Fruit fly (Drosophila melanogaster) whole organism, prepupa: ENCODE measurements around the gene CG31915.

Experiments used
- Blimp-1 ChIP-seq: fragments of 200-800 bp; sonication (Bioruptor generic); optimal IDR thresholded peaks from 3 replicates; lab custom pipeline; 2017; ENCODE audit warnings: missing biosample characterization, missing genetic modification characterization, mild to moderate bottlenecking, moderate library complexity, missing genetic modification reagents
- CG10669 ChIP-seq: fragments of 200-800 bp; sonication (Bioruptor generic); optimal IDR thresholded peaks from 3 replicates; lab custom pipeline; 2018; ENCODE audit warnings: missing biosample characterization, mild to moderate bottlenecking, missing genetic modification characterization, moderate library complexity
- CG11294 ChIP-seq: fragments of 200-800 bp; sonication (Bioruptor generic); IDR thresholded peaks from 2 replicates; pipeline ENCODE4 v1.3.6; 2022; ENCODE audit warnings: missing biosample characterization, missing genetic modification characterization
- CG11762 ChIP-seq: fragments of 200-800 bp; sonication (Bioruptor generic); optimal IDR thresholded peaks from 3 replicates; lab custom pipeline; 2016; ENCODE audit warnings: missing biosample characterization, missing genetic modification characterization; ENCODE audit not compliant: insufficient read depth
- CG11902 ChIP-seq: fragments of 200-800 bp; sonication (Bioruptor generic); optimal IDR thresholded peaks from 3 replicates; lab custom pipeline; 2016; ENCODE audit warnings: missing biosample characterization, missing genetic modification characterization
- CG15336 ChIP-seq: fragments of 200-800 bp; sonication (Bioruptor generic); IDR thresholded peaks from 2 replicates; pipeline ENCODE4 v1.3.6; 2022; ENCODE audit warnings: missing biosample characterization, missing genetic modification characterization
- CG1621 ChIP-seq: fragments of 200-800 bp; sonication (Bioruptor generic); optimal IDR thresholded peaks from 3 replicates; lab custom pipeline; 2018; ENCODE audit warnings: missing biosample characterization, mild to moderate bottlenecking, missing genetic modification characterization
- CG16779 ChIP-seq: fragments of 200-800 bp; sonication (Bioruptor generic); optimal IDR thresholded peaks from 3 replicates; lab custom pipeline; 2017; ENCODE audit warnings: missing biosample characterization, mild to moderate bottlenecking, missing genetic modification characterization
- CG32006 ChIP-seq: fragments of 200-800 bp; sonication (Bioruptor generic); optimal IDR thresholded peaks from 3 replicates; lab custom pipeline; 2017; ENCODE audit warnings: missing biosample characterization, mild to moderate bottlenecking, missing genetic modification characterization
- CG34406 ChIP-seq: fragments of 200-800 bp; sonication (Bioruptor generic); optimal IDR thresholded peaks from 3 replicates; lab custom pipeline; 2016; ENCODE audit warnings: missing biosample characterization, missing genetic modification characterization
- CG3919 ChIP-seq: fragments of 200-800 bp; sonication (Bioruptor generic); optimal IDR thresholded peaks from 3 replicates; lab custom pipeline; 2016; ENCODE audit warnings: missing biosample characterization, missing genetic modification characterization
- CG4318 ChIP-seq: fragments of 200-800 bp; sonication (Bioruptor generic); optimal IDR thresholded peaks from 3 replicates; lab custom pipeline; 2017; ENCODE audit warnings: missing biosample characterization, mild to moderate bottlenecking, missing genetic modification characterization
- CG6276 ChIP-seq: fragments of 200-800 bp; sonication (Bioruptor generic); optimal IDR thresholded peaks from 2 replicates; lab custom pipeline; 2017; ENCODE audit warnings: missing biosample characterization, mild to moderate bottlenecking, missing genetic modification characterization
- CG6792 ChIP-seq: fragments of 200-800 bp; sonication (Bioruptor generic); optimal IDR thresholded peaks from 3 replicates; lab custom pipeline; 2016; ENCODE audit warnings: missing biosample characterization, missing genetic modification characterization
- CG6808 ChIP-seq: fragments of 200-800 bp; sonication (Bioruptor generic); optimal IDR thresholded peaks from 3 replicates; lab custom pipeline; 2017; ENCODE audit warnings: missing biosample characterization, missing genetic modification characterization, mild to moderate bottlenecking, moderate library complexity, missing genetic modification reagents
- CG6854 ChIP-seq: fragments of 200-800 bp; sonication (Bioruptor generic); optimal IDR thresholded peaks from 2 replicates; lab custom pipeline; 2017; ENCODE audit warnings: missing biosample characterization, mild to moderate bottlenecking, missing genetic modification characterization
- CG8119 ChIP-seq: fragments of 200-800 bp; sonication (Bioruptor generic); IDR thresholded peaks from 3 replicates; pipeline ENCODE4 v1.3.6; 2022; ENCODE audit warnings: missing biosample characterization, missing genetic modification characterization
- CG8319 ChIP-seq: fragments of 200-800 bp; sonication (Bioruptor generic); optimal IDR thresholded peaks from 3 replicates; lab custom pipeline; 2016; ENCODE audit warnings: missing biosample characterization, missing genetic modification characterization
- CG8632 ChIP-seq: fragments of 200-800 bp; sonication (Bioruptor generic); optimal IDR thresholded peaks from 3 replicates; lab custom pipeline; 2016; ENCODE audit warnings: missing biosample characterization, missing genetic modification characterization
- CG9139 ChIP-seq: fragments of 200-800 bp; sonication (Bioruptor generic); optimal IDR thresholded peaks from 3 replicates; lab custom pipeline; 2017; ENCODE audit warnings: missing biosample characterization, mild to moderate bottlenecking, missing genetic modification characterization
- Eip75B ChIP-seq: fragments of 200-800 bp; sonication (Bioruptor generic); optimal IDR thresholded peaks from 3 replicates; lab custom pipeline; 2016; ENCODE audit warnings: missing biosample characterization, missing genetic modification characterization
- Eip78C ChIP-seq: fragments of 200-800 bp; sonication (Bioruptor generic); peaks from one replicate; lab custom pipeline; 2016; ENCODE audit warnings: missing biosample characterization, missing genetic modification characterization
- Eip93F ChIP-seq: fragments of 200-800 bp; sonication (Bioruptor generic); optimal IDR thresholded peaks from 2 replicates; lab custom pipeline; 2016; ENCODE audit warnings: missing biosample characterization, mild to moderate bottlenecking, missing genetic modification characterization
- Ets21C ChIP-seq: fragments of 200-800 bp; sonication (Bioruptor generic); optimal IDR thresholded peaks from 3 replicates; lab custom pipeline; 2016; ENCODE audit warnings: missing biosample characterization, missing genetic modification characterization
- Ets96B ChIP-seq: fragments of 200-800 bp; optimal IDR thresholded peaks from 2 replicates; lab custom pipeline; 2019; ENCODE audit warnings: missing biosample characterization, mild to moderate bottlenecking, missing genetic modification characterization, moderate library complexity
- Gug ChIP-seq: fragments of 200-800 bp; sonication (Bioruptor generic); IDR thresholded peaks from 2 replicates; pipeline ENCODE4 v1.3.6; 2022; ENCODE audit warnings: missing biosample characterization, missing genetic modification characterization
- Hr39 ChIP-seq: fragments of 200-800 bp; sonication (Bioruptor generic); optimal IDR thresholded peaks from 2 replicates; lab custom pipeline; 2016; ENCODE audit warnings: missing biosample characterization, missing genetic modification characterization
- Hr4 ChIP-seq: fragments of 200-800 bp; sonication (Bioruptor generic); optimal IDR thresholded peaks from 3 replicates; lab custom pipeline; 2016; ENCODE audit warnings: missing biosample characterization, missing genetic modification characterization
- Lpt ChIP-seq: fragments of 200-800 bp; sonication (Bioruptor generic); optimal IDR thresholded peaks from 3 replicates; lab custom pipeline; 2016; ENCODE audit warnings: missing biosample characterization, missing genetic modification characterization
- Met ChIP-seq: fragments of 200-800 bp; sonication (Bioruptor generic); optimal IDR thresholded peaks from 3 replicates; lab custom pipeline; 2016; ENCODE audit warnings: missing biosample characterization, missing genetic modification characterization
- OdsH ChIP-seq: fragments of 200-800 bp; sonication (Bioruptor generic); optimal IDR thresholded peaks from 3 replicates; lab custom pipeline; 2016; ENCODE audit warnings: missing biosample characterization, missing genetic modification characterization
- Smox ChIP-seq: fragments of 200-800 bp; sonication (Bioruptor generic); optimal IDR thresholded peaks from 3 replicates; lab custom pipeline; 2016; ENCODE audit warnings: missing biosample characterization, missing genetic modification characterization
- Sox102F ChIP-seq: fragments of 200-800 bp; sonication (Bioruptor generic); optimal IDR thresholded peaks from 2 replicates; lab custom pipeline; 2016; ENCODE audit warnings: missing biosample characterization, mild to moderate bottlenecking, missing genetic modification characterization
- Sox14 ChIP-seq: fragments of 200-800 bp; sonication (Bioruptor generic); optimal IDR thresholded peaks from 3 replicates; lab custom pipeline; 2016; ENCODE audit warnings: missing biosample characterization, missing genetic modification characterization
- Sox15 ChIP-seq: fragments of 200-800 bp; sonication (Bioruptor generic); optimal IDR thresholded peaks from 3 replicates; lab custom pipeline; 2016; ENCODE audit warnings: missing biosample characterization, missing genetic modification characterization
- achi ChIP-seq: fragments of 200-800 bp; sonication (Bioruptor generic); optimal IDR thresholded peaks from 3 replicates; lab custom pipeline; 2016; ENCODE audit warnings: missing biosample characterization, missing genetic modification characterization
- acj6 ChIP-seq: fragments of 200-800 bp; sonication (Bioruptor generic); optimal IDR thresholded peaks from 3 replicates; lab custom pipeline; 2016; ENCODE audit warnings: missing biosample characterization, missing genetic modification characterization
- dac ChIP-seq: fragments of 200-800 bp; sonication (Bioruptor generic); optimal IDR thresholded peaks from 2 replicates; lab custom pipeline; 2017; ENCODE audit warnings: missing biosample characterization, mild to moderate bottlenecking, missing genetic modification characterization
- dsx ChIP-seq: fragments of 200-800 bp; optimal IDR thresholded peaks from 3 replicates; lab custom pipeline; 2019; ENCODE audit warnings: missing biosample characterization, mild to moderate bottlenecking, missing genetic modification characterization, moderate library complexity; ENCODE audit not compliant: poor library complexity, severe bottlenecking
- eg ChIP-seq: fragments of 200-800 bp; sonication (Bioruptor generic); IDR thresholded peaks from 3 replicates; pipeline ENCODE4 v1.3.6; 2022; ENCODE audit warnings: missing biosample characterization, missing genetic modification characterization
- fd59A ChIP-seq: fragments of 200-800 bp; sonication (Bioruptor generic); optimal IDR thresholded peaks from 2 replicates; lab custom pipeline; 2017; ENCODE audit warnings: missing biosample characterization, mild to moderate bottlenecking, missing genetic modification characterization, missing genetic modification reagents
- fkh ChIP-seq: fragments of 200-800 bp; sonication (Bioruptor generic); optimal IDR thresholded peaks from 3 replicates; lab custom pipeline; 2017; ENCODE audit warnings: missing biosample characterization, mild to moderate bottlenecking, missing genetic modification characterization, moderate library complexity
- lz ChIP-seq: fragments of 200-800 bp; sonication (Bioruptor generic); optimal IDR thresholded peaks from 3 replicates; lab custom pipeline; 2016; ENCODE audit warnings: missing biosample characterization, missing genetic modification characterization
- net ChIP-seq: fragments of 200-800 bp; sonication (Bioruptor generic); optimal IDR thresholded peaks from 3 replicates; lab custom pipeline; 2016; ENCODE audit warnings: missing biosample characterization, missing genetic modification characterization
- spab ChIP-seq: fragments of 200-800 bp; sonication (Bioruptor generic); optimal IDR thresholded peaks from 2 replicates; lab custom pipeline; 2017; ENCODE audit warnings: missing biosample characterization, mild to moderate bottlenecking, missing genetic modification characterization, missing genetic modification reagents
- svp ChIP-seq: fragments of 200-800 bp; sonication (Bioruptor generic); peaks from one replicate; lab custom pipeline; 2016; ENCODE audit warnings: missing biosample characterization, missing genetic modification characterization
- vri ChIP-seq: fragments of 200-800 bp; sonication (Bioruptor generic); optimal IDR thresholded peaks from 3 replicates; lab custom pipeline; 2016; ENCODE audit warnings: missing biosample characterization, mild to moderate bottlenecking, missing genetic modification characterization

Gene CG31915

dm6 chr2L:5492924-5493323, 35.0 kb upstream of the CG31915 start (continued):
- TF ChIP-seq Met (GFP tag; lab: Kevin White, UChicago) (peak; percentile 85), fd59A (GFP tag; lab: Kevin White, UChicago) (peak; percentile 48), CG3919 (peak; percentile 70), net (peak; percentile 48), Gug (GFP tag; lab: Robert Waterston, UW) (no peak), OdsH (peak; percentile 61), CG6808 (GFP tag; lab: Kevin White, UChicago) (peak; percentile 21), eg (GFP tag; lab: Robert Waterston, UW) (0 out of 3 replicates have a peak, but pooled peaks have one; percentile 26), CG6792 (GFP tag; lab: Kevin White, UChicago) (peak; percentile 66), Eip93F (GFP tag; lab: Kevin White, UChicago) (peak; percentile 75), CG6276 (no peak), vri (peak; percentile 80), Ets21C (GFP tag; lab: Kevin White, UChicago) (peak; percentile 73), Eip78C (GFP tag; lab: Kevin White, UChicago) (peak; percentile 87)
- TF ChIP-seq, all 60 proteins: peak for 48

dm6 chr2L:5493907-5494404, 34.0 kb upstream of the CG31915 start:
- TF ChIP-seq Smox (GFP tag; lab: Kevin White, UChicago) (no peak), OdsH (peak; percentile 46), lz (no peak), CG4318 (GFP tag; lab: Kevin White, UChicago) (peak; percentile 53), CG6276 (peak; percentile 10), fd59A (GFP tag; lab: Kevin White, UChicago) (peak; percentile 49), CG8632 (peak; percentile 44), acj6 (GFP tag; lab: Kevin White, UChicago) (peak; percentile 31), CG11294 (GFP tag; lab: Robert Waterston, UW) (no peak), Eip78C (GFP tag; lab: Kevin White, UChicago) (peak; percentile 81), CG32006 (GFP tag; lab: Kevin White, UChicago) (peak; percentile 70), Sox102F (GFP tag; lab: Kevin White, UChicago) (no peak), achi (peak; percentile 56), Hr39 (GFP tag; lab: Kevin White, UChicago) (peak; percentile 23), CG1621 (tag; lab: Kevin White, UChicago) (no peak), CG6854 (GFP tag; lab: Kevin White, UChicago) (no peak), vri (no peak), Ets21C (GFP tag; lab: Kevin White, UChicago) (no peak), Ets96B (tag; lab: Kevin White, UChicago) (peak; percentile 31), Blimp-1 (GFP tag; lab: Kevin White, UChicago) (no peak), CG34406 (GFP tag; lab: Kevin White, UChicago) (peak; percentile 29), CG6792 (GFP tag; lab: Kevin White, UChicago) (peak; percentile 35), svp (GFP tag; lab: Kevin White, UChicago) (peak; percentile 68), Gug (GFP tag; lab: Robert Waterston, UW) (no peak), CG8319 (GFP tag; lab: Kevin White, UChicago) (no peak), CG8119 (GFP tag; lab: Robert Waterston, UW) (peak; percentile 27; the same call in 1 of the 3 replicates), Sox14 (peak; percentile 43), Hr4 (GFP tag; lab: Kevin White, UChicago) (peak; percentile 48), dsx (GFP tag; lab: Kevin White, UChicago) (peak; percentile 27), CG9139 (peak; percentile 26), CG15336 (peak; percentile 31; the same call in 1 of the 2 replicates), Eip93F (GFP tag; lab: Kevin White, UChicago) (no peak), CG11762 (GFP tag; lab: Kevin White, UChicago) (no peak), CG6808 (GFP tag; lab: Kevin White, UChicago) (peak; percentile 64), CG10669 (GFP tag; lab: Kevin White, UChicago) (peak; percentile 27), spab (GFP tag; lab: Kevin White, UChicago) (peak; percentile 55), CG16779 (tag; lab: Kevin White, UChicago) (no peak), CG3919 (peak; percentile 54), fkh (no peak), Lpt (GFP tag; lab: Kevin White, UChicago) (no peak), CG11902 (GFP tag; lab: Kevin White, UChicago) (peak; percentile 1), Eip75B (GFP tag; lab: Kevin White, UChicago) (peak; percentile 33), Sox15 (GFP tag; lab: Kevin White, UChicago) (peak; percentile 19), dac (GFP tag; lab: Kevin White, UChicago) (peak; percentile 15), net (peak; percentile 54)
